Fruit fly (Drosophila melanogaster): ENCODE measurements around the gene CG17544.

dm6 chr2L:19438685-19439597, 40.6 kb upstream of the CG17544 start:
- no peak for TF ChIP-seq CG8478 (optimal IDR thresholded peaks at IDR 0.05)
- TF ChIP-seq pan (optimal IDR thresholded peaks at IDR 0.05), result no peak
- no peak for TF ChIP-seq usp (GFP tag; optimal IDR thresholded peaks at IDR 0.05)

Data from whole organism.